Worm (Caenorhabditis elegans) whole organism, late embryonic: ENCODE results near the gene K05F6.10.

ENCODE experiments used
- C38D4.7 ChIP-seq: fragments of 200-800 bp; sonication (Bioruptor generic); optimal IDR thresholded peaks from 2 replicates; lab custom pipeline; 2018; ENCODE audit warnings: mild to moderate bottlenecking, missing genetic modification characterization, moderate library complexity, missing compliant biosample characterization
- K02D7.2 ChIP-seq: sonication (generic microtip); optimal IDR thresholded peaks from 2 replicates; lab custom pipeline; 2017; ENCODE audit warnings: mild to moderate bottlenecking, missing genetic modification characterization, missing compliant biosample characterization
- K09A11.1 ChIP-seq: sonication (generic microtip); optimal IDR thresholded peaks from 2 replicates; lab custom pipeline; 2017; ENCODE audit warnings: antibody characterized with exemption, mild to moderate bottlenecking, missing genetic modification characterization, missing compliant biosample characterization; ENCODE audit not compliant: insufficient read depth
- T23F11.4 ChIP-seq: fragments of 200-800 bp; sonication (Bioruptor generic); optimal IDR thresholded peaks from 2 replicates; lab custom pipeline; 2018; ENCODE audit warnings: mild to moderate bottlenecking, missing genetic modification characterization, missing compliant biosample characterization
- Y22D7AL.16 ChIP-seq: sonication (generic microtip); optimal IDR thresholded peaks from 2 replicates; lab custom pipeline; 2016; ENCODE audit warnings: missing genetic modification characterization, missing compliant biosample characterization
- ahr-1 ChIP-seq: sonication (generic microtip); optimal IDR thresholded peaks from 2 replicates; lab custom pipeline; 2016; ENCODE audit warnings: missing genetic modification characterization, missing compliant biosample characterization
- ama-1 ChIP-seq: fragments of 150-350 bp; optimal IDR thresholded peaks from 2 replicates; lab custom pipeline; 2014
- ceh-14 ChIP-seq: sonication (generic microtip); optimal IDR thresholded peaks from 2 replicates; lab custom pipeline; 2016; ENCODE audit warnings: missing genotype, missing genetic modification characterization, missing compliant biosample characterization
- ceh-18 ChIP-seq: sonication (generic microtip); optimal IDR thresholded peaks from 2 replicates; lab custom pipeline; 2016; ENCODE audit warnings: missing genetic modification characterization, missing compliant biosample characterization
- ceh-2 ChIP-seq: sonication (generic microtip); optimal IDR thresholded peaks from 2 replicates; lab custom pipeline; 2016; ENCODE audit warnings: missing genotype, missing genetic modification characterization, missing compliant biosample characterization
- ceh-22 ChIP-seq: sonication (generic microtip); optimal IDR thresholded peaks from 2 replicates; lab custom pipeline; 2017; ENCODE audit warnings: missing biosample characterization, missing genetic modification characterization
- ceh-30 ChIP-seq: fragments of 150-350 bp; optimal IDR thresholded peaks from 2 replicates; lab custom pipeline; 2014; ENCODE audit warnings: missing biosample characterization, missing genetic modification characterization
- ceh-31 ChIP-seq: sonication (generic microtip); optimal IDR thresholded peaks from 2 replicates; lab custom pipeline; 2016; ENCODE audit warnings: missing genetic modification characterization, missing compliant biosample characterization
- ceh-48 ChIP-seq: sonication (generic microtip); optimal IDR thresholded peaks from 2 replicates; lab custom pipeline; 2016; ENCODE audit warnings: missing genetic modification characterization, inconsistent platforms, missing compliant biosample characterization
- ceh-6 ChIP-seq: fragments of 200-800 bp; sonication (Bioruptor generic); optimal IDR thresholded peaks from 2 replicates; lab custom pipeline; 2018; ENCODE audit warnings: mild to moderate bottlenecking, missing genetic modification characterization, missing compliant biosample characterization
- ceh-9 ChIP-seq: sonication (generic microtip); optimal IDR thresholded peaks from 2 replicates; lab custom pipeline; 2016; ENCODE audit warnings: mild to moderate bottlenecking, missing genetic modification characterization, inconsistent platforms, missing compliant biosample characterization
- che-1 ChIP-seq: sonication (generic microtip); optimal IDR thresholded peaks from 2 replicates; lab custom pipeline; 2016; ENCODE audit warnings: mild to moderate bottlenecking, missing genetic modification characterization, missing compliant biosample characterization
- dve-1 ChIP-seq: sonication (generic microtip); optimal IDR thresholded peaks from 2 replicates; lab custom pipeline; 2017; ENCODE audit warnings: antibody characterized with exemption, mild to moderate bottlenecking, missing genetic modification characterization, missing compliant biosample characterization
- elt-2 ChIP-seq: sonication (generic microtip); optimal IDR thresholded peaks from 2 replicates; lab custom pipeline; 2016; ENCODE audit warnings: missing genetic modification reagents, missing genetic modification characterization, missing compliant biosample characterization
- elt-4 ChIP-seq: sonication (generic microtip); optimal IDR thresholded peaks from 2 replicates; lab custom pipeline; 2016; ENCODE audit warnings: missing genetic modification characterization, missing compliant biosample characterization
- eyg-1 ChIP-seq: sonication (generic microtip); optimal IDR thresholded peaks from 2 replicates; lab custom pipeline; 2016; ENCODE audit warnings: missing genotype, missing genetic modification characterization, missing compliant biosample characterization
- fax-1 ChIP-seq: sonication (generic microtip); optimal IDR thresholded peaks from 2 replicates; lab custom pipeline; 2016; ENCODE audit warnings: missing genotype, missing genetic modification characterization, missing compliant biosample characterization
- gmeb-2 ChIP-seq: sonication (generic microtip); optimal IDR thresholded peaks from 2 replicates; lab custom pipeline; 2016; ENCODE audit warnings: missing genetic modification characterization, inconsistent platforms, missing compliant biosample characterization
- hlh-13 ChIP-seq: fragments of 200-800 bp; sonication (Bioruptor generic); optimal IDR thresholded peaks from 2 replicates; lab custom pipeline; 2018; ENCODE audit warnings: mild to moderate bottlenecking, missing genetic modification characterization, missing compliant biosample characterization
- hlh-6 ChIP-seq: sonication (generic microtip); optimal IDR thresholded peaks from 2 replicates; lab custom pipeline; 2016; ENCODE audit warnings: missing genotype, missing genetic modification characterization, missing compliant biosample characterization
- hlh-8 ChIP-seq: sonication (generic microtip); optimal IDR thresholded peaks from 2 replicates; lab custom pipeline; 2016; ENCODE audit warnings: missing genotype, missing genetic modification characterization, missing compliant biosample characterization
- mec-3 ChIP-seq: sonication (generic microtip); optimal IDR thresholded peaks from 2 replicates; lab custom pipeline; 2016; ENCODE audit warnings: borderline replicate concordance, missing genetic modification characterization, missing compliant biosample characterization
- nfya-1 ChIP-seq: sonication (generic microtip); optimal IDR thresholded peaks from 2 replicates; lab custom pipeline; 2017; ENCODE audit warnings: missing genetic modification characterization, mild to moderate bottlenecking, missing compliant biosample characterization, antibody characterized with exemption, moderate library complexity
- nhr-232 ChIP-seq: sonication (generic microtip); optimal IDR thresholded peaks from 2 replicates; lab custom pipeline; 2016; ENCODE audit warnings: missing genetic modification characterization, missing compliant biosample characterization
- npax-4 ChIP-seq: sonication (generic microtip); optimal IDR thresholded peaks from 2 replicates; lab custom pipeline; 2016; ENCODE audit warnings: missing genetic modification characterization, missing compliant biosample characterization
- pax-1 ChIP-seq: fragments of 150-350 bp; optimal IDR thresholded peaks from 2 replicates; lab custom pipeline; 2014; ENCODE audit warnings: missing biosample characterization, missing genetic modification characterization
- pha-2 ChIP-seq: sonication (generic microtip); optimal IDR thresholded peaks from 2 replicates; lab custom pipeline; 2017; ENCODE audit warnings: mild to moderate bottlenecking, missing genetic modification characterization, missing compliant biosample characterization
- pha-4 ChIP-seq: fragments of 150-350 bp; optimal IDR thresholded peaks from 2 replicates; lab custom pipeline; 2018; ENCODE audit warnings: missing biosample characterization, missing genetic modification reagents, missing genetic modification characterization
- pqm-1 ChIP-seq: sonication (generic microtip); optimal IDR thresholded peaks from 2 replicates; lab custom pipeline; 2016; ENCODE audit warnings: missing genetic modification characterization, missing compliant biosample characterization
- pros-1 ChIP-seq: fragments of 150-350 bp; optimal IDR thresholded peaks from 2 replicates; lab custom pipeline; 2014; ENCODE audit warnings: missing biosample characterization, missing genetic modification reagents, missing genetic modification characterization
- ref-2 ChIP-seq: sonication (generic microtip); optimal IDR thresholded peaks from 2 replicates; lab custom pipeline; 2016; ENCODE audit warnings: missing genetic modification characterization, missing compliant biosample characterization
- sdc-2 ChIP-seq: sonication (generic microtip); optimal IDR thresholded peaks from 2 replicates; lab custom pipeline; 2016; ENCODE audit warnings: missing genotype, missing genetic modification characterization, missing compliant biosample characterization
- sox-4 ChIP-seq: sonication (generic microtip); optimal IDR thresholded peaks from 2 replicates; lab custom pipeline; 2017; ENCODE audit warnings: mild to moderate bottlenecking, missing genetic modification characterization, inconsistent platforms, missing compliant biosample characterization
- tbx-2 ChIP-seq: sonication (generic microtip); optimal IDR thresholded peaks from 2 replicates; lab custom pipeline; 2016; ENCODE audit warnings: missing genetic modification characterization, missing compliant biosample characterization
- tbx-7 ChIP-seq: sonication (generic microtip); optimal IDR thresholded peaks from 2 replicates; lab custom pipeline; 2016; ENCODE audit warnings: missing genotype, missing genetic modification characterization, missing compliant biosample characterization
- ttx-3 ChIP-seq: sonication (generic microtip); optimal IDR thresholded peaks from 2 replicates; lab custom pipeline; 2016; ENCODE audit warnings: missing genetic modification reagents, missing genetic modification characterization, missing compliant biosample characterization
- unc-55 ChIP-seq: sonication (generic microtip); optimal IDR thresholded peaks from 2 replicates; lab custom pipeline; 2017; ENCODE audit warnings: missing biosample characterization, missing genetic modification reagents, missing genetic modification characterization
- zip-5 ChIP-seq: sonication (generic microtip); optimal IDR thresholded peaks from 2 replicates; lab custom pipeline; 2016; ENCODE audit warnings: missing genetic modification characterization, missing compliant biosample characterization

K05F6.10 gene

DNA sequence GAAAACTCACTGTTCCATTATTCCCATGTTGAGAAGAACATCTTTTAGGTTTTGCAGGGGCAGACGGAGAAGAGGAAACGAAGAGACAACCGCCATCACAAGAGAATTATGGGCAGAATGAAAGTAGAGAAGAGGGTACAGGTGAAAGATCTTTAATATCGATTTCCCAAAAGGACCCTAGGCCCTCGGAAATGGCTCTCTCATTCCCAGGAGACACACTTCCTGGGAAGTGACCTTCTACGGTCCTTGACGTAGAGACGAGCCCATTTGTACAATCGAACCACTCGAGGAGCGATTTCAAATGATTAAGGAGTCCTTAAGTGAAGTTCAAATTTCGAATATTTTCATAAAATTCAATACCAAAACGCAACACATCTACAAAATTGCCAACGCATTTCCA lies 4.9 kb downstream of the K05F6.10 start, which contains the start of gene fbxb-46:
TSS of gene fbxb-46 (minus strand) at position 101 of the 400 bp plus-strand sequence.
- no peak for TF ChIP-seq T23F11.4 (GFP tag; lab: Kevin White, UChicago)
- no peak for TF ChIP-seq ttx-3 (tag; lab: Kevin White, UChicago)

DNA sequence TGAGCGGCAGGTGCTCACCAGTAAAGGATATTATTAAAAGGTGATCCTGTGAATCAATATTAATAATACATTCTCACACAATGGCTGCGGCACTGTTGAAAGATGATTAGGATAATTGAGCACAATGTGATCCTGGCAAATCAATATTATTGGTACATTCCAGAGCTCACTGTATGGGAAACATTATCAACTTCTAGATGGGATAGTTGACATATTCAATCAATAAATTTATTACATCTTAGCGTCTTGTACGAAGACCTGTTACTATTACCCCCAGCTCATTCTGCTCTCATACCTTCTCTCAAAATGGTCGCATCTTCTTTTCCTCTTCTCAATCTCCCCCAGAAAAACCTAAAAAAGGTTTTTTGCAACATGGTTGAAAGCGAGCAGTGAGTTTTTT lies 7.7 kb downstream of the K05F6.10 start, which contains the start of gene fbxb-49:
TSS of gene fbxb-49 (plus strand) at position 301 of the 400 bp plus-strand sequence.
- TF ChIP-seq unc-55 (GFP tag; lab: Kevin White, UChicago): no peak

DNA sequence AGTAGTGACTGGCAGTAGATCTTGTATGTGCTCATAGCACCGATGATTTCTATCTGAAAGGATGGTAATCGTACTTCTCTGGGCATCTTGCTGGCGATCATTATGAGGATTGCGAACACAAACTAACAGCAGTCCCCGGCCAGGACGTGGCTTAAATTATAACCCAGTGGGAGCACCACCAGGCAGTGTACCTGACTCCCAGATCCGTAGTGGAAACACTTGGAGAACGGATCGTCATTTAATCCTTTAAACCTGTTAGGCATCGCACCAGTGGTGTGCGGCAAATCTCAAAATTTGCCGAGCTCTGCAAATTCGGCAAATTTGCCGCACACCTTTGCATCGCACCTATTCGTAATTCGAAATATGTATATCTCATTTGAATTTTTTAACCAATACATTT lies 8.3 kb downstream of the K05F6.10 start, which contains the start of gene K05F6.8:
TSS of gene K05F6.8 (minus strand) at position 101 of the 400 bp plus-strand sequence.
- TF ChIP-seq nhr-232 (tag; lab: Kevin White, UChicago) (no peak), ama-1 (lab: Kevin White, UChicago) (no peak), pqm-1 (no peak), C38D4.7 (GFP tag; lab: Kevin White, UChicago) (no peak), sox-4 (tag; lab: Kevin White, UChicago) (no peak), elt-2 (tag; lab: Kevin White, UChicago) (no peak), tbx-7 (tag; lab: Kevin White, UChicago) (no peak), ceh-31 (tag; lab: Kevin White, UChicago) (no peak), ahr-1 (tag; lab: Kevin White, UChicago) (no peak), T23F11.4 (GFP tag; lab: Kevin White, UChicago) (no peak), zip-5 (no peak), hlh-8 (tag; lab: Kevin White, UChicago) (no peak), ceh-22 (tag; lab: Kevin White, UChicago) (no peak), ceh-30 (no peak), sdc-2 (tag; lab: Kevin White, UChicago) (no peak), Y22D7AL.16 (tag; lab: Kevin White, UChicago) (no peak), ceh-2 (no peak), tbx-2 (tag; lab: Kevin White, UChicago) (no peak), ttx-3 (tag; lab: Kevin White, UChicago) (no peak)

DNA sequence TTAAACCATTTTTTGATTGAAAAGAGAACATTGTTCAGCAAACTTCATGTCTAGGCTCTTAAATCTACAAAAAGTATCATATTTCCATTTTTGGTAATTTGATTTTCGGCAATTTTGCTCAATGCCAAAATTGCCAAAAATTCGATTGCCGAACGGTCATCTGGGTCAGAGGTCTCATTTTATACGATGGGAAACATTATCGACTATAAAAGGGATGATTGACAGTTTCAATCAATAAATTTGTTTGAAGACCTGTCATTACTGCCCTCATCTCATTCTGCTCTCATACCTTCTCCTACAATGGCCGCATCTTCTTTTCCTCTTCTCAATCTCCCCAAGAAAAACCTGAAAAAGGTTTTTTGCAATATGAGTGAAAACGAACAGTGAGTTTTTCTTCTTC lies 14.1 kb downstream of the K05F6.10 start, which contains the start of gene K05F6.14:
TSS of gene K05F6.14 (plus strand) at position 301 of the 400 bp plus-strand sequence.
- TF ChIP-seq fax-1 (tag; lab: Kevin White, UChicago) (no peak), C38D4.7 (GFP tag; lab: Kevin White, UChicago) (no peak), hlh-6 (tag; lab: Kevin White, UChicago) (no peak), ceh-2 (no peak), ceh-14 (no peak), ref-2 (tag; lab: Kevin White, UChicago) (no peak), ceh-31 (tag; lab: Kevin White, UChicago) (no peak), mec-3 (tag; lab: Kevin White, UChicago) (no peak), K09A11.1 (tag; lab: Kevin White, UChicago) (no peak), npax-4 (tag; lab: Kevin White, UChicago) (no peak), gmeb-2 (tag; lab: Kevin White, UChicago) (no peak), ceh-9 (tag; lab: Kevin White, UChicago) (no peak), pax-1 (tag; lab: Kevin White, UChicago) (no peak), hlh-8 (tag; lab: Kevin White, UChicago) (no peak), K02D7.2 (no peak), ceh-48 (tag; lab: Kevin White, UChicago) (no peak), pros-1 (tag; lab: Kevin White, UChicago) (no peak), nfya-1 (tag; lab: Kevin White, UChicago) (no peak)

DNA sequence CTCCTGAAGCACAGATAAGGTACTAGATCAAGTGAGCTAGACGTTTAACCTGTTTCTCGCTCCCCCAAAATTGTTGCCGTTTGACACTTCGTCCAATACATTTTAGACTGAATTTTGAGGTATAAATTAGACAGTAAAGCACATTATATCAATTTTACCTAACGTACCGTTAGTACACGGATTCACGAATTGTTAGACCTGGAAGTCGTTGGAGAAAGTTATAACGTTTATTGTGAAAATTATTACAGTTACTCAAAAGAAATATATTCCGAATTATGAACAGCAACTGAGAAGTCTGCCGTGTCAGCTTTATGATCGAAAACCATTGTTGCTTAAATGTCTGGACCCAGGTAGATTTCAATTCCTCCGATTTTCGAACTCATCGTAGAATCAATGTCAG lies 15.1 kb downstream of the K05F6.10 start:
- no peak for TF ChIP-seq ceh-6 (GFP tag; lab: Kevin White, UChicago)
- no peak for TF ChIP-seq eyg-1 (tag; lab: Kevin White, UChicago)
- no peak for TF ChIP-seq elt-4 (tag; lab: Kevin White, UChicago)
- no peak for TF ChIP-seq dve-1 (tag; lab: Kevin White, UChicago)
- no peak for TF ChIP-seq hlh-13 (GFP tag; lab: Kevin White, UChicago)
- no peak for TF ChIP-seq ceh-48 (tag; lab: Kevin White, UChicago)
- TF ChIP-seq che-1 (tag; lab: Kevin White, UChicago): no peak
- no peak for TF ChIP-seq pha-4 (tag; lab: Kevin White, UChicago)
- TF ChIP-seq ceh-18 (tag; lab: Kevin White, UChicago): no peak
- no peak for TF ChIP-seq K09A11.1 (tag; lab: Kevin White, UChicago)
- no peak for TF ChIP-seq zip-5
- TF ChIP-seq ceh-22 (tag; lab: Kevin White, UChicago): no peak
- TF ChIP-seq pax-1 (tag; lab: Kevin White, UChicago): no peak
- no peak for TF ChIP-seq pha-2
- no peak for TF ChIP-seq T23F11.4 (GFP tag; lab: Kevin White, UChicago)
